Fruit fly (Drosophila melanogaster) whole organism, embryonic: Measurements from ENCODE around the gene MED18.

ENCODE experiments used
- Adf1 ChIP-seq: fragments of 200-800 bp; sonication (Bioruptor generic); IDR thresholded peaks from 2 replicates; pipeline ENCODE4 v1.3.6; 2022; ENCODE audit warnings: missing biosample characterization, missing genetic modification characterization
- BEAF-32 ChIP-seq: fragments of 200-800 bp; sonication (Bioruptor generic); optimal IDR thresholded peaks from 3 replicates; lab custom pipeline; 2017; ENCODE audit warnings: missing biosample characterization, missing genetic modification characterization, mild to moderate bottlenecking, moderate library complexity, missing genetic modification reagents
- CG10654 ChIP-seq: fragments of 200-800 bp; sonication (Bioruptor generic); optimal IDR thresholded peaks from 2 replicates; lab custom pipeline; 2016; ENCODE audit warnings: missing biosample characterization, missing genetic modification characterization
- CG11456 ChIP-seq: fragments of 200-800 bp; sonication (Bioruptor generic); IDR thresholded peaks from 3 replicates; pipeline ENCODE4 v1.3.6; 2022; ENCODE audit warnings: missing biosample characterization, missing genetic modification characterization
- CG11695 ChIP-seq: fragments of 200-800 bp; sonication (Bioruptor generic); IDR thresholded peaks from 3 replicates; pipeline ENCODE4 v1.3.6; 2022; ENCODE audit warnings: missing biosample characterization, missing genetic modification characterization
- CG11696 ChIP-seq: fragments of 200-800 bp; sonication (Bioruptor generic); IDR thresholded peaks from 2 replicates; pipeline ENCODE4 v1.3.6; 2022; ENCODE audit warnings: missing biosample characterization, missing genetic modification characterization
- CG12744 ChIP-seq: fragments of 200-800 bp; sonication (Bioruptor generic); optimal IDR thresholded peaks from 2 replicates; lab custom pipeline; 2016; ENCODE audit warnings: missing biosample characterization, missing genetic modification characterization
- CG13123 ChIP-seq: fragments of 200-800 bp; sonication (Bioruptor generic); optimal IDR thresholded peaks from 2 replicates; lab custom pipeline; 2016; ENCODE audit warnings: missing biosample characterization, missing genetic modification characterization
- CG13296 ChIP-seq: fragments of 200-800 bp; sonication (Bioruptor generic); optimal IDR thresholded peaks from 3 replicates; lab custom pipeline; 2018; ENCODE audit warnings: missing biosample characterization, mild to moderate bottlenecking, missing genetic modification characterization
- CG14441 ChIP-seq: fragments of 200-800 bp; sonication (Bioruptor generic); IDR thresholded peaks from 2 replicates; pipeline ENCODE4 v1.3.6; 2022; ENCODE audit warnings: missing biosample characterization, missing genetic modification characterization
- CG14860 ChIP-seq: fragments of 200-800 bp; sonication (Bioruptor generic); IDR thresholded peaks from 3 replicates; pipeline ENCODE4 v1.3.6; 2022; ENCODE audit warnings: missing biosample characterization, missing genetic modification characterization; ENCODE audit not compliant: partially characterized antibody
- CG16815 ChIP-seq: fragments of 200-800 bp; sonication (Bioruptor generic); optimal IDR thresholded peaks from 3 replicates; lab custom pipeline; 2017; ENCODE audit warnings: missing biosample characterization, mild to moderate bottlenecking, missing genetic modification characterization
- CG17802 ChIP-seq: fragments of 200-800 bp; sonication (Bioruptor generic); optimal IDR thresholded peaks from 2 replicates; lab custom pipeline; 2018; ENCODE audit warnings: missing biosample characterization, mild to moderate bottlenecking, missing genetic modification characterization, moderate library complexity
- CG2120 ChIP-seq: fragments of 200-800 bp; sonication (Bioruptor generic); optimal IDR thresholded peaks from 3 replicates; lab custom pipeline; 2016; ENCODE audit warnings: missing biosample characterization, missing genetic modification characterization
- CG30020 ChIP-seq: fragments of 200-800 bp; optimal IDR thresholded peaks from 2 replicates; lab custom pipeline; 2019; ENCODE audit warnings: missing biosample characterization, mild to moderate bottlenecking, missing genetic modification characterization, moderate library complexity
- CG6254 ChIP-seq: fragments of 200-800 bp; sonication (Bioruptor generic); optimal IDR thresholded peaks from 3 replicates; lab custom pipeline; 2017; ENCODE audit warnings: mild to moderate bottlenecking, missing biosample characterization, missing genetic modification reagents, missing genetic modification characterization
- CG8388 ChIP-seq: fragments of 200-800 bp; sonication (Bioruptor generic); optimal IDR thresholded peaks from 2 replicates; lab custom pipeline; 2019; ENCODE audit warnings: missing biosample characterization, mild to moderate bottlenecking, missing genetic modification characterization, moderate library complexity
- CG8765 ChIP-seq: fragments of 200-800 bp; sonication (Bioruptor generic); IDR thresholded peaks from 2 replicates; pipeline ENCODE4 v1.3.6; 2022; ENCODE audit warnings: missing biosample characterization, missing genetic modification characterization
- CTCF ChIP-seq: fragments of 200-800 bp; sonication (Bioruptor generic); optimal IDR thresholded peaks from 2 replicates; lab custom pipeline; 2017; ENCODE audit warnings: missing biosample characterization, mild to moderate bottlenecking, missing genetic modification characterization, moderate library complexity
- E2f2 ChIP-seq: fragments of 200-800 bp; sonication (Bioruptor generic); IDR thresholded peaks from 2 replicates; pipeline ENCODE4 v1.3.6; 2022; ENCODE audit warnings: missing biosample characterization, missing genetic modification characterization
- Hr51 ChIP-seq, 2 experiments: fragments of 200-800 bp; sonication (Bioruptor generic); optimal IDR thresholded peaks; 2 replicates in 1 of 2; 3 replicates in 1 of 2; lab custom pipeline; 2016 to 2018; ENCODE audit warnings: missing biosample characterization in 2 of 2, missing genetic modification characterization in 2 of 2, mild to moderate bottlenecking in 1 of 2, moderate library complexity in 1 of 2
- Myb ChIP-seq: fragments of 200-800 bp; sonication (Bioruptor generic); optimal IDR thresholded peaks from 2 replicates; lab custom pipeline; 2016; ENCODE audit warnings: missing biosample characterization, missing genetic modification characterization
- NK7.1 ChIP-seq: fragments of 200-800 bp; sonication (Bioruptor generic); optimal IDR thresholded peaks from 3 replicates; lab custom pipeline; 2016; ENCODE audit warnings: missing biosample characterization, missing genetic modification characterization
- Sry-δ ChIP-seq: fragments of 200-800 bp; sonication (Bioruptor generic); optimal IDR thresholded peaks from 2 replicates; lab custom pipeline; 2016; ENCODE audit warnings: missing biosample characterization, missing genetic modification characterization
- aop ChIP-seq: fragments of 200-800 bp; sonication (Bioruptor generic); IDR thresholded peaks from 2 replicates; pipeline ENCODE4 v1.3.6; 2022; ENCODE audit warnings: missing biosample characterization, missing genetic modification characterization
- btn ChIP-seq: fragments of 200-800 bp; sonication (Bioruptor generic); optimal IDR thresholded peaks from 2 replicates; lab custom pipeline; 2016; ENCODE audit warnings: missing biosample characterization, missing genetic modification characterization
- cg ChIP-seq: fragments of 200-800 bp; sonication (Bioruptor generic); optimal IDR thresholded peaks from 3 replicates; lab custom pipeline; 2019; ENCODE audit warnings: missing biosample characterization, mild to moderate bottlenecking, missing genetic modification characterization, moderate library complexity
- gcm2 ChIP-seq: fragments of 200-800 bp; sonication (Bioruptor generic); optimal IDR thresholded peaks from 2 replicates; lab custom pipeline; 2016; ENCODE audit warnings: missing biosample characterization, missing genetic modification characterization
- gt ChIP-seq: fragments of 200-800 bp; sonication (Bioruptor generic); IDR thresholded peaks from 2 replicates; pipeline ENCODE4 v1.3.6; 2022; ENCODE audit warnings: missing biosample characterization, missing genetic modification characterization
- inv ChIP-seq: fragments of 200-800 bp; sonication (Bioruptor generic); IDR thresholded peaks from 2 replicates; pipeline ENCODE4 v1.3.6; 2022; ENCODE audit warnings: missing biosample characterization, missing genetic modification characterization; ENCODE audit not compliant: partially characterized antibody
- knrl ChIP-seq: fragments of 200-800 bp; sonication (Bioruptor generic); IDR thresholded peaks from 3 replicates; pipeline ENCODE4 v1.3.6; 2022; ENCODE audit warnings: missing biosample characterization, missing genetic modification characterization; ENCODE audit not compliant: partially characterized antibody
- lola ChIP-seq, 3 experiments: fragments of >200 bp in 2 of 3; fragments of 200-800 bp in 1 of 3; sonication (Bioruptor generic) in 1 of 3; optimal IDR thresholded peaks; 2 replicates each; lab custom pipeline; 2017 to 2019; ENCODE audit warnings: missing biosample characterization in 3 of 3, missing genetic modification characterization in 3 of 3, mild to moderate bottlenecking in 1 of 3, moderate library complexity in 1 of 3
- pb ChIP-seq: fragments of 200-800 bp; sonication (Bioruptor generic); optimal IDR thresholded peaks from 3 replicates; lab custom pipeline; 2016; ENCODE audit warnings: missing biosample characterization, missing genetic modification characterization
- phol ChIP-seq: fragments of 200-800 bp; sonication (Bioruptor generic); optimal IDR thresholded peaks from 3 replicates; lab custom pipeline; 2018; ENCODE audit warnings: missing biosample characterization, mild to moderate bottlenecking, missing genetic modification characterization, moderate library complexity
- pita ChIP-seq: fragments of 200-800 bp; sonication (Bioruptor generic); optimal IDR thresholded peaks from 2 replicates; lab custom pipeline; 2017; ENCODE audit warnings: missing biosample characterization, mild to moderate bottlenecking, missing genetic modification characterization
- psq ChIP-seq: fragments of 200-800 bp; sonication (Bioruptor generic); optimal IDR thresholded peaks from 2 replicates; lab custom pipeline; 2017; ENCODE audit warnings: missing biosample characterization, missing genetic modification characterization
- schlank ChIP-seq: fragments of 200-800 bp; sonication (Bioruptor generic); optimal IDR thresholded peaks from 2 replicates; lab custom pipeline; 2018; ENCODE audit warnings: missing biosample characterization, mild to moderate bottlenecking, missing genetic modification characterization
- stc ChIP-seq: fragments of 200-800 bp; sonication (Bioruptor generic); IDR thresholded peaks from 2 replicates; pipeline ENCODE4 v1.3.6; 2022; ENCODE audit warnings: missing biosample characterization, missing genetic modification characterization
- tna ChIP-seq: fragments of 200-800 bp; sonication (Bioruptor generic); IDR thresholded peaks from 2 replicates; pipeline ENCODE4 v1.3.6; 2022; ENCODE audit warnings: missing biosample characterization, missing genetic modification characterization; ENCODE audit not compliant: partially characterized antibody
- toy ChIP-seq: fragments of 200-800 bp; sonication (Bioruptor generic); IDR thresholded peaks from 2 replicates; pipeline ENCODE4 v1.3.6; 2022; ENCODE audit warnings: missing biosample characterization, missing genetic modification characterization
- trem ChIP-seq: fragments of 200-800 bp; optimal IDR thresholded peaks from 3 replicates; lab custom pipeline; 2019; ENCODE audit warnings: missing biosample characterization, mild to moderate bottlenecking, missing genetic modification characterization, moderate library complexity
- ttk ChIP-seq: fragments of 200-800 bp; sonication (Bioruptor generic); IDR thresholded peaks from 2 replicates; pipeline ENCODE4 v2.1.2; 2022; ENCODE audit warnings: missing biosample characterization, missing genetic modification characterization
- tup ChIP-seq: fragments of 200-800 bp; sonication (Bioruptor generic); optimal IDR thresholded peaks from 2 replicates; lab custom pipeline; 2016; ENCODE audit warnings: missing biosample characterization, mild to moderate bottlenecking, missing genetic modification characterization, moderate library complexity

Gene MED18

DNA sequence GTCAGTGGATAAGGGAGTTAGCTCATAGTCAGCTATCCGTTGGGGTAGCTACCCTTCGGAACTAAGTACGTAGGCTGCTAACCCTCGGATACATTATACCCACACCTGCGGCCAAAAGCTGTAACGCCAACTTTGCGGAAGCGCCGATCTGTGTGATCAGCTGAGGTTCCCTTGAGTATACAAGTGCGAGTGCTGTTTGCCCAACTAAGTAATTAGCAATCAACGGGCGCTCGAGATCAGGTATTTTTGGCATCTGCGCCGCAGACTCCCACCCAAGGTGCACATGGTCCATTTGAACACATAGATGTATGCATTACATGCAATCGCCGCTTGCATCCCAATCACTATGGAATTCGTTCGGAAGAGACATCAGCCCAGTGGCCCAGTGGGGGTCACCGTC, 11.6 kb upstream of the MED18 start (continued):
- TF ChIP-seq tna (GFP tag; lab: Robert Waterston, UW) (no peak), Sry-δ (peak; percentile 28), btn (peak; percentile 21), knrl (GFP tag; lab: Robert Waterston, UW) (no peak), schlank (tag; lab: Kevin White, UChicago) (peak; percentile 84), CG8765 (no peak), CG13296 (GFP tag; lab: Kevin White, UChicago) (peak; percentile 91), CG16815 (no peak), CG14860 (no peak), E2f2 (GFP tag; lab: Robert Waterston, UW) (peak; percentile 51), NK7.1 (GFP tag; lab: Kevin White, UChicago) (peak; percentile 64), stc (GFP tag; lab: Robert Waterston, UW) (0 out of 2 replicates have a peak, but pooled peaks have one; percentile 9), Adf1 (GFP tag; lab: Robert Waterston, UW) (peak; percentile 72; the same call in 1 of the 2 replicates), CG8388 (GFP tag; lab: Kevin White, UChicago) (no peak), gcm2 (GFP tag; lab: Kevin White, UChicago) (peak; percentile 48), CG11456 (GFP tag; lab: Robert Waterston, UW) (peak; percentile 81), CG12744 (peak; percentile 49), CG14441 (peak; percentile 55; the same call in 1 of the 2 replicates), inv (GFP tag; lab: Robert Waterston, UW) (no peak), CG30020 (tag; lab: Kevin White, UChicago) (no peak), Myb (GFP tag; lab: Kevin White, UChicago) (peak; percentile 42), phol (no peak), Hr51 (GFP tag; optimal IDR thresholded peaks at IDR 0.05; lab: Kevin White, UChicago) (peak; percentile 8 to 73), CG11696 (GFP tag; lab: Robert Waterston, UW) (0 out of 2 replicates have a peak, but pooled peaks have one; percentile 49), aop (GFP tag; lab: Robert Waterston, UW) (no peak), trem (tag; lab: Kevin White, UChicago) (no peak), ttk (no peak), CG6254 (no peak), CG10654 (peak; percentile 45), lola (GFP tag; optimal IDR thresholded peaks at IDR 0.05; lab: Kevin White, UChicago) (no peak), pita (GFP tag; lab: Kevin White, UChicago) (no peak), gt (GFP tag; lab: Robert Waterston, UW) (no peak), CG13123 (GFP tag; lab: Kevin White, UChicago) (peak; percentile 40), psq (GFP tag; lab: Kevin White, UChicago) (peak; percentile 6), BEAF-32 (GFP tag; lab: Kevin White, UChicago) (no peak), tup (GFP tag; lab: Kevin White, UChicago) (peak; percentile 85), cg (GFP tag; lab: Kevin White, UChicago) (no peak), pb (peak; percentile 57), toy (GFP tag; lab: Robert Waterston, UW) (peak; percentile 62), CG2120 (peak; percentile 81), CG17802 (tag; lab: Kevin White, UChicago) (no peak), CG11695 (GFP tag; lab: Robert Waterston, UW) (peak; percentile 73), CTCF (GFP tag; lab: Kevin White, UChicago) (no peak)
